Fruit fly (Drosophila melanogaster) ovary, adult (tissue): ENCODE data around the gene Galk.

Source experiments
- CG17801 ChIP-seq: fragments of 200-800 bp; optimal IDR thresholded peaks from 2 replicates; lab custom pipeline; 2019; ENCODE audit warnings: missing biosample characterization, mild to moderate bottlenecking, missing genetic modification characterization, moderate library complexity; ENCODE audit not compliant: partially characterized antibody

Galk gene

dm6 chr3L:8979780-8980179 lies 6.1 kb downstream of the Galk start, which contains the start of gene CG5644:
TSS of gene CG5644 (minus strand) at chr3L:8979880.
- no peak for TF ChIP-seq CG17801 (GFP tag; lab: Kevin White, UChicago)

- no peak for TF ChIP-seq CG17801 (GFP tag; lab: Kevin White, UChicago)
Observed at dm6 chr3L:8978678-8979413, 7.0 kb downstream of the Galk start.

- TF ChIP-seq CG17801 (GFP tag; lab: Kevin White, UChicago), result peak; percentile 51
Observed at dm6 chr3L:8974478-8975477, 11.1 kb downstream of the Galk start, which contains the start of the genes pix and Srp68. TSS of gene pix (minus strand) at chr3L:8974765. TSS of gene Srp68 (plus strand) at chr3L:8975046.

DNA sequence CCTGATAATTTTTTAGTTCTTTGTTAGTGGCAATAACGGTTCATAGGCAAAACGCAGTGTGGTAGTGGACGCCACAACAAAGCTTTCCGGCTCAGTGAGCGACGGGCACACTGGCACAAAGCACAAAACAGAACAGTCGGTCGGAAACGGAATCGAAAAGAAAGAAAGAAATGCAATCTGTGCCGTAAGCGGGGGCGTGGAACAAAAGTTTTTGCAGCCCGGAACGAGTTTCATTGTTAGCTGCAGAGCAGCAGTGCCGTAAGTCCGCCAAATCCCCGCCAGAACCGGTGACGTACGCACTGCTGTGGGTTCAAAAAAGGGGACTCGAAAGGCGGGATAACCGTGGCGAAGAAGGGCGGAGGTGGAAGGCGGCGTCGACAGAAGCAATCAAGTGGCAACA lies 17.5 kb downstream of the Galk start, which contains the start of gene CG5026:
CG5026 (plus strand) TSS at position 92 of the 400 bp plus-strand sequence.
- peak; percentile 28 for TF ChIP-seq CG17801 (GFP tag; lab: Kevin White, UChicago)

- no peak for TF ChIP-seq CG17801 (GFP tag; lab: Kevin White, UChicago)
Observed at dm6 chr3L:8966324-8967011, 19.4 kb downstream of the Galk start, which contains the start of the genes CG5653 and CG5021. TSS of gene CG5653 (minus strand) at chr3L:8966374. TSS of gene CG5021 (plus strand) at chr3L:8966829.

DNA sequence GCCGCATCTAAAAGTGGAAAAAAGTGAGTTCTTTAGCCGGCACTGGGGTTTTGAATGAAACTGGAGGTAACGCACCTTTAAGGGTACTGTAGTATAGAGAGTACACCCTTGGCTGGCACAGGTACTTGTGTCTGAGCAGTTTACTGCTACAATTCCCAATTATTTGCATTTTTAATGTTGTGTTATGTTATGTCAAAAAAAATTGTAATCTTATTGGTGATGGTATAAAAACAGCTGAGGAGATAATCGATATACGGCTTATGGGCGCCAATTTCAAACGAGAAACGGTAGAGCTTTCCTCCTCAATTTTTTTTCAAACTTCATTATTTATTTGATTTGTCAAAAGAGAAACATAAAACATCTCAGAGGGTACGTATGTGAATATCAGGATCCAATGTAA lies 21.4 kb downstream of the Galk start, which contains the start of gene ValRS-m:
ValRS-m (minus strand) TSS at position 312 of the 400 bp plus-strand sequence.
- TF ChIP-seq CG17801 (GFP tag; lab: Kevin White, UChicago), result no peak

DNA sequence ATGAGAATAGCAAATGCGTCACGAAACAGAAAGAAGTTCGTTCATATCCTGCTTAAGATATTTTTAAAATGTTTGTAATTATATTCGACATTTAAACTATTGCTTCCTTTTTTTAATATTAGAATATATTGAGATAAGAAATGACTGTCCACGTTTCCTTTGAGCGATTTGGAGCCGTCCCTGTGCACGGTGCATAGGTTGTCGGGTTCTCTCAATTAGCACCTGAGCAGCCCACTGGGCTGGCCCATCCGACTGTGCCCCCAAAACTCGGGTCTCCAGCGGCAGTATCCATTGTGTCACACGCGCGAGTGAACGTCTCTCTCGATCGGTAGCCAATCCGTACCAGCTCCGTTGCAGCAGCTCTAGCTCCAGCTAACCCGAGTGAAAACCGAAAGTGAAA lies 27.3 kb downstream of the Galk start, which contains the start of gene CG13313:
CG13313 (plus strand) TSS at position 301 of the 400 bp plus-strand sequence.
- TF ChIP-seq CG17801 (GFP tag; lab: Kevin White, UChicago), result no peak

DNA sequence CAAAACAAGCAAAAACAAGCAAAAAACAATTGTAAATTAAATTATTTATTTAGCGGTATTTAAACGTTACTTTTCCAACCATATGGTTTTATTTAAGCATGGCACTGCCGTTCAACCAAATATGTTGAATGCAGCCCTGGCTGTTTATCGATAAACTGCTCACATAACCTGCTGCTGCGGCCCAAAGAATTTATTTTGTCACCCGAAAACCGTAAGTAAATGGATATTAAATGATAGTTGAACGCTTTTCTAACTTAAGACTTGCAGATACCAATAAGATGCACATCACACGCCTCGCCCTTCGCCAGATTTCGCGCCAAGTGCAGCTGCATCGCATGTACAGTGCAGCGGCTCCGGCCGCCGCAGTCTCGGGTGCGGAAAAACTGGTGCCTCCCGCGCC lies 29.2 kb downstream of the Galk start, which contains the start of gene mRpL12:
mRpL12 (plus strand) TSS at position 123 of the 400 bp plus-strand sequence.
- no peak for TF ChIP-seq CG17801 (GFP tag; lab: Kevin White, UChicago)

DNA sequence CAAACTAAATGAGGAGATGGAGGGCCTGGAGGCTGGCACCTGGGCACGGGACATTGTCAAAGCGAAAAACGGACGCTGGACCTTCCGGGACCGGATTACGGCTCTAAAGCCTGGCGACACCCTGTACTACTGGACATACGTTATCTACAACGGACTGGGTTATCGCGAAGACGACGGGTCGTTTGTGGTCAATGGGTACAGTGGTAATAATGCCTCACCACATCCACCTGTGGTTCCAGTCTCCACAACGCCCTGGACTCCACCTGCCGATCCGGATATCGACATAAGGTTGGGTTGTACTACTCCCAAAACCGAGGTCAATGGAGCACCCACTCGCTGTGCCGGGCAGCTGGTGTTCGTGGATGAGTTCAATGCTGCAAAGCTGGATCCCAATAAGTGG lies 30.7 kb downstream of the Galk start:
- no peak for TF ChIP-seq CG17801 (GFP tag; lab: Kevin White, UChicago)

dm6 chr3L:8954648-8955033 lies 31.2 kb downstream of the Galk start, which contains the start of gene GNBP3:
TSS of gene GNBP3 (plus strand) at chr3L:8955021.
- no peak for TF ChIP-seq CG17801 (GFP tag; lab: Kevin White, UChicago)

- TF ChIP-seq CG17801 (GFP tag; lab: Kevin White, UChicago), result no peak
Observed at dm6 chr3L:8953962-8954647, 31.8 kb downstream of the Galk start, which contains the start of the genes CG43783 and orb2. TSS of gene CG43783 (minus strand) at chr3L:8954272. TSS of gene orb2 (minus strand) at chr3L:8954463.

DNA sequence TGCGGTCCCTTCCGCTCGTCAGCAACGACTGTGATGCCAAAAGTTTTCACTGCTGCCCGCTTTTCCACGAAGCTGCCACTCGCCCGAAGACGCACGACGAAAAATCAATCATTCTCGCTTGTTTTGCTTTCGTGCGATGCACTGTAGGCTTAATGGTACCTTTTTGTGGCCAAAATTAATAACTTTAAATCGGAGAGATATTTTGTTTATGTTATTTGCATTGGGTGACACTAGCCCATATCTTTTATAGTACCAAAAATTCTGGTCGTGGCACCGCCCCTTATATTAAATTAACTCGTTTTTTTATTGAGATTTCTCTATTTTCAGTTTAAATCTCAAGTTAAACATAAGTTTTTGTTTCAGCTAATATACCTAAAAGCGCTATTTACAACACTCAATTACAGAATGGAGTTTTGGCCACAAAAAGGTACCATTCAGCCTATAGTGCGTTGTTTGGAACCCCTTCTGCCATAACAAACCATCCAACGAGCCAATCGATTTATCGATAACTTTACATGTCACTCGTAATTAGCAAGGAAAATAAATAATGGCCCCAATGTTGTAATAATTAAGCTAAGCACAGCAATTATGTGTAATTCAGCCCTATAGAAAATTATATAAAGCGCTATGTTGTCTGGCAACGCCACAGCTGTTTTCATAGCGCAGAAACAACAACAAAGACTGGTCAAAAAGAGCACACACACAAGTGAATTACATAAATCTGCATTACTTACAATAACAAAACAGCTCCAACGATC lies 32.5 kb downstream of the Galk start:
- peak; percentile 55 for TF ChIP-seq CG17801 (GFP tag; lab: Kevin White, UChicago)
